Worm (Caenorhabditis elegans) whole organism, L4 larva: ENCODE measurements around the gene nsph-4.3.
"Not testable (repeated sequence)": the region's sequence is repeated elsewhere in the genome, so short reads cannot be mapped to it uniquely, and the experiment has no call there.

ENCODE experiments used
- T26A8.4 ChIP-seq: fragments of 200-800 bp; sonication (Bioruptor generic); IDR thresholded peaks from 2 replicates; pipeline ENCODE4 v1.3.6; 2022; ENCODE audit warnings: missing genetic modification characterization, missing compliant biosample characterization
- Y48G9A.11 ChIP-seq: fragments of 200-800 bp; sonication (Bioruptor generic); IDR thresholded peaks from 2 replicates; pipeline ENCODE4 v1.3.6; 2022; ENCODE audit warnings: missing genetic modification reagents, missing genetic modification characterization, missing compliant biosample characterization
- aha-1 ChIP-seq: fragments of 150-350 bp; peaks from one replicate; lab custom pipeline; 2014; ENCODE audit warnings: missing biosample characterization, missing genetic modification characterization
- ama-1 ChIP-seq: fragments of 150-350 bp; optimal IDR thresholded peaks from 2 replicates; lab custom pipeline; 2014; ENCODE audit warnings: inconsistent platforms, mixed read lengths
- cey-2 ChIP-seq: sonication (generic microtip); optimal IDR thresholded peaks from 3 replicates; lab custom pipeline; 2017; ENCODE audit warnings: missing genetic modification characterization, mild to moderate bottlenecking, missing compliant biosample characterization, antibody characterized with exemption, borderline replicate concordance; ENCODE audit not compliant: insufficient read depth
- daf-12 ChIP-seq: fragments of 150-350 bp; optimal IDR thresholded peaks from 2 replicates; lab custom pipeline; 2014; ENCODE audit warnings: missing biosample characterization, missing genetic modification reagents, missing genetic modification characterization
- daf-19 ChIP-seq: fragments of 200-800 bp; sonication (Bioruptor generic); conservative IDR thresholded peaks from 2 replicates; pipeline ENCODE4 v1.3.6; 2022; ENCODE audit warnings: missing genetic modification characterization, missing compliant biosample characterization
- daf-8 ChIP-seq: fragments of 200-800 bp; sonication (Bioruptor generic); IDR thresholded peaks from 2 replicates; pipeline ENCODE4 v1.3.6; 2022; ENCODE audit warnings: missing genetic modification characterization, missing compliant biosample characterization
- dmd-8 ChIP-seq: fragments of 200-800 bp; sonication (Bioruptor generic); IDR thresholded peaks from 2 replicates; pipeline ENCODE4 v1.3.6; 2022; ENCODE audit warnings: missing genetic modification characterization, missing compliant biosample characterization
- dpl-1 ChIP-seq: fragments of 150-350 bp; optimal IDR thresholded peaks from 2 replicates; lab custom pipeline; 2014; ENCODE audit warnings: missing biosample characterization, missing genetic modification reagents, missing genetic modification characterization
- hlh-11 ChIP-seq: fragments of 200-800 bp; sonication (Bioruptor generic); optimal IDR thresholded peaks from 2 replicates; lab custom pipeline; 2018; ENCODE audit warnings: mild to moderate bottlenecking, missing genetic modification characterization, missing compliant biosample characterization
- hlh-30 ChIP-seq: sonication (generic microtip); optimal IDR thresholded peaks from 2 replicates; lab custom pipeline; 2017; ENCODE audit warnings: antibody characterized with exemption, mild to moderate bottlenecking, missing genetic modification characterization, missing compliant biosample characterization; ENCODE audit not compliant: insufficient read depth
- lim-7 ChIP-seq: fragments of 200-800 bp; sonication (Bioruptor generic); IDR thresholded peaks from 2 replicates; pipeline ENCODE4 v1.3.6; 2022; ENCODE audit warnings: missing genetic modification characterization, missing compliant biosample characterization
- lin-38 ChIP-seq: fragments of 200-800 bp; sonication (Bioruptor generic); IDR thresholded peaks from 2 replicates; pipeline ENCODE4 v1.3.6; 2022; ENCODE audit warnings: missing genetic modification reagents, missing genetic modification characterization, missing compliant biosample characterization
- lsy-2 ChIP-seq, 2 experiments: fragments of 150-350 bp in 1 of 2; sonication (generic microtip) in 1 of 2; optimal IDR thresholded peaks; 2 replicates each; lab custom pipeline; 2014 to 2017; ENCODE audit warnings: missing biosample characterization in 2 of 2, missing genetic modification characterization in 2 of 2
- madf-5 ChIP-seq, 2 experiments: fragments of 200-800 bp; sonication (Bioruptor generic); IDR thresholded peaks; 2 replicates each; pipeline ENCODE4 v1.3.6; 2022; ENCODE audit warnings: missing compliant biosample characterization in 2 of 2, missing genetic modification characterization in 2 of 2
- madf-9 ChIP-seq: fragments of 200-800 bp; sonication (Bioruptor generic); conservative IDR thresholded peaks from 2 replicates; pipeline ENCODE4 v1.3.6; 2022; ENCODE audit warnings: missing genetic modification reagents, missing genetic modification characterization, missing compliant biosample characterization
- mes-2 ChIP-seq: sonication (generic microtip); optimal IDR thresholded peaks from 2 replicates; lab custom pipeline; 2016; ENCODE audit warnings: missing genotype, mild to moderate bottlenecking, missing genetic modification characterization, missing compliant biosample characterization; ENCODE audit not compliant: poor library complexity, severe bottlenecking
- nhr-102 ChIP-seq: sonication (generic microtip); optimal IDR thresholded peaks from 2 replicates; lab custom pipeline; 2016; ENCODE audit warnings: mild to moderate bottlenecking, missing genetic modification characterization, moderate library complexity, missing compliant biosample characterization
- nhr-11 ChIP-seq: fragments of 150-350 bp; optimal IDR thresholded peaks from 2 replicates; lab custom pipeline; 2014; ENCODE audit warnings: missing biosample characterization, missing genetic modification characterization
- nhr-25 ChIP-seq: sonication (generic microtip); optimal IDR thresholded peaks from 2 replicates; lab custom pipeline; 2017; ENCODE audit warnings: missing genetic modification characterization, mild to moderate bottlenecking, missing compliant biosample characterization, antibody characterized with exemption, moderate library complexity, borderline replicate concordance; ENCODE audit not compliant: insufficient read depth
- nhr-28 ChIP-seq: fragments of 150-350 bp; optimal IDR thresholded peaks from 2 replicates; lab custom pipeline; 2014; ENCODE audit warnings: missing biosample characterization, missing genetic modification characterization
- nhr-41 ChIP-seq: fragments of 200-800 bp; sonication (Bioruptor generic); IDR thresholded peaks from 2 replicates; pipeline ENCODE4 v1.3.6; 2022; ENCODE audit warnings: missing genetic modification reagents, missing genetic modification characterization, missing compliant biosample characterization
- nhr-42 ChIP-seq: fragments of 200-800 bp; sonication (Bioruptor generic); IDR thresholded peaks from 2 replicates; pipeline ENCODE4 v1.3.6; 2022; ENCODE audit warnings: missing genetic modification characterization, missing compliant biosample characterization
- nhr-6 ChIP-seq: fragments of 150-350 bp; optimal IDR thresholded peaks from 2 replicates; lab custom pipeline; 2014; ENCODE audit warnings: missing biosample characterization, missing genetic modification characterization
- pha-4 ChIP-seq, 2 experiments: fragments of 150-350 bp in 1 of 2; fragments of 200-800 bp in 1 of 2; sonication (Bioruptor generic) in 1 of 2; IDR thresholded peaks in 1 of 2; optimal IDR thresholded peaks in 1 of 2; 2 replicates each; pipeline versions ENCODE4 v1.3.6 to Lab custom; 2014 to 2022; ENCODE audit warnings: missing genetic modification characterization in 2 of 2, missing genetic modification reagents in 2 of 2, missing biosample characterization in 1 of 2, missing compliant biosample characterization in 1 of 2
- php-3 ChIP-seq: fragments of 200-800 bp; sonication (Bioruptor generic); IDR thresholded peaks from 2 replicates; pipeline ENCODE4 v1.3.6; 2022; ENCODE audit warnings: missing genetic modification reagents, missing genetic modification characterization, missing compliant biosample characterization
- pqm-1 ChIP-seq: sonication (generic microtip); optimal IDR thresholded peaks from 2 replicates; lab custom pipeline; 2017; ENCODE audit warnings: missing biosample characterization, missing genetic modification characterization
- rbr-2 ChIP-seq: sonication (generic microtip); optimal IDR thresholded peaks from 2 replicates; lab custom pipeline; 2016; ENCODE audit warnings: missing genotype, missing genetic modification characterization, missing compliant biosample characterization
- unc-62 ChIP-seq, 3 experiments: fragments of 150-350 bp in 1 of 3; sonication (generic microtip); optimal IDR thresholded peaks in 2 of 3; peaks in 1 of 3; 1 replicate in 1 of 3; 2 replicates in 2 of 3; lab custom pipeline; 2014 to 2017; ENCODE audit warnings: missing biosample characterization in 3 of 3, missing genetic modification characterization in 3 of 3, missing genetic modification reagents in 3 of 3, missing genotype in 1 of 3
- zip-11 ChIP-seq: fragments of 200-800 bp; sonication (Bioruptor generic); IDR thresholded peaks from 2 replicates; pipeline ENCODE4 v1.3.6; 2022; ENCODE audit warnings: missing genetic modification characterization, missing compliant biosample characterization
- ztf-11 ChIP-seq: fragments of 150-350 bp; optimal IDR thresholded peaks from 2 replicates; lab custom pipeline; 2014; ENCODE audit warnings: missing biosample characterization, missing genetic modification characterization

The nsph-4.3 gene

ce11 chrIII:7619846-7620245, 10.8 kb upstream of the nsph-4.3 start:
- TF ChIP-seq daf-19 (GFP tag; lab: Robert Waterston, UW) (no peak), unc-62 (GFP tag; optimal IDR thresholded peaks at IDR 0.05 in 1 of 2; lab: Kevin White, UChicago) (peak in 1 of 2 experiments; percentile 92), unc-62 (tag; optimal IDR thresholded peaks at IDR 0.05; lab: Kevin White, UChicago) (no peak)

ce11 chrIII:7618294-7618693, 9.2 kb upstream of the nsph-4.3 start:
- TF ChIP-seq hlh-30 (tag; lab: Kevin White, UChicago): peak; percentile 56
- TF ChIP-seq aha-1: peak; percentile 87
- TF ChIP-seq nhr-6 (tag; lab: Kevin White, UChicago): no peak
- peak; percentile 15 for TF ChIP-seq hlh-11
- TF ChIP-seq rbr-2: no peak
- peak; percentile 35 for TF ChIP-seq nhr-28 (tag; lab: Kevin White, UChicago)
- TF ChIP-seq pha-4 (GFP tag; IDR thresholded peaks at IDR 0.05; lab: Robert Waterston, UW): no peak
- TF ChIP-seq pha-4 (tag; optimal IDR thresholded peaks at IDR 0.05; lab: Kevin White, UChicago): no peak

- TF ChIP-seq nhr-11 (no peak), T26A8.4 (GFP tag; lab: Robert Waterston, UW) (no peak), daf-19 (GFP tag; lab: Robert Waterston, UW) (no peak), hlh-30 (tag; lab: Kevin White, UChicago) (peak; percentile 17), unc-62 (GFP tag; optimal IDR thresholded peaks at IDR 0.05 in 1 of 2; lab: Kevin White, UChicago) (peak in 1 of 2 experiments; percentile 6), unc-62 (tag; optimal IDR thresholded peaks at IDR 0.05; lab: Kevin White, UChicago) (no peak), lim-7 (no peak)
- TF ChIP-seq, all 104 proteins: peak for 2
Observed at ce11 chrIII:7616228-7616627, 7.2 kb upstream of the nsph-4.3 start, which contains the start of gene T04A6.1. T04A6.1 (plus strand) TSS chrIII:7616528.

- TF ChIP-seq ama-1 (lab: Kevin White, UChicago): no peak
Observed at ce11 chrIII:7614530-7614929, 5.5 kb upstream of the nsph-4.3 start, which contains the start of gene T04A6.2. T04A6.2 (plus strand) TSS chrIII:7614830.

ce11 chrIII:7608223-7608622, 845 bp downstream of the nsph-4.3 start, which contains the start of gene T04A6.3:
T04A6.3 (minus strand) TSS chrIII:7608323.
- TF ChIP-seq daf-12 (tag; lab: Kevin White, UChicago): no peak
- TF ChIP-seq zip-11: no peak
- no peak for TF ChIP-seq nhr-42 (GFP tag; lab: Robert Waterston, UW)

DNA sequence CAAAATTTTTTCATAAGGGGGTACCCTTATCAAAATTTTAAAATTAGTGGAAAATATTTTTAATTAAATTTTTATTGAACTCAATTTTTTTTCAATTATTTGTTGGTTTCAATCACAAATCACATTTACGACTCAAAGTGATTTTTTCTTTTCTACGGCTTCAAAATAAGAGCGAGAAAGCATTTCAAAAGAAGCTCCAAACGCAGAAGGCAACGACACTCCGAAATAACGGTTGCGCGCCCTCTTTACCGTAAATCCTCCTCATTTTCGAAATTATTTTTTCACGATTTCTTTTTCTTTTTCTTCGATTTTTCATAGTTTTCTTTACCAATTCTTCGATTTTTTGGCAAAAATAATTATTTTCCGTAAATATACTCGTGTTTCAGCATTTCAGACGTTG, 8.0 kb downstream of the nsph-4.3 start:
- peak; percentile 98 for TF ChIP-seq Y48G9A.11

- TF ChIP-seq lsy-2 (tag; optimal IDR thresholded peaks at IDR 0.05; lab: Kevin White, UChicago); cey-2 (tag; lab: Kevin White, UChicago); ztf-11 (tag; lab: Kevin White, UChicago): not testable (repeated sequence)
Observed at ce11 chrIII:7594482-7594881, 14.6 kb downstream of the nsph-4.3 start, which contains the start of gene Y80D4G.2. Y80D4G.2 (minus strand) TSS chrIII:7594582.

DNA sequence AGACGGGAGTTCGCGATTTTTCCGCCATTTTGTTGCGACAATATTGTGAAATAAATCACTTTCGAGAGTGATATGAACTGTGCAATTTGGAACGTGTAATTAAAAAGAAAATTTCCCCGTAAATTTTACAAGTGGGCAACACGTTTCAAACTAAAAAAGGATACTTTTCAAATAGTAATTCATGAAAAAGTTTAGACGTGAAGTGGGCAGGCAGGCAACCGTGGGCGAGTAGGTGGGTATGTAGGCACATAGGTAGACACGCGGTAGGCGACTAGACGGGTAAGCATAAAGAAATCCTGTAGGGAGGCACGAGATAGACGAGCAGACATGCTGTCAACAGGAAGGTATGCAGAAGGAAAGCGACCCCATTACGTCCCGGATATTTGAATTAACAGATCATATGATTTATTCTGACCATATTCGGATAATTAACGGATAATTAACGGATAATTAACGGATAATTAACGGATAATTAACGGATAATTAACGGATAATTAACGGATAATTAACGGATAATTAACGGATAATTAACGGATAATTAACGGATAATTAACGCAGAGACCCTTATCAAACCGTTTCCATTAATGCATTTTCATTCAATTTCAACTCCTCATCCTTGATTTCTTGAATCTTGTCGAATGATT, 15.7 kb downstream of the nsph-4.3 start, which contains the start of gene R13A5.11:
TSS of gene R13A5.11 (minus strand) at position 51 of the 644 bp plus-strand sequence.
- TF ChIP-seq dpl-1 (GFP tag; lab: Kevin White, UChicago) (no peak), aha-1 (no peak), madf-9 (no peak), pqm-1 (tag; lab: Kevin White, UChicago) (no peak), dmd-8 (GFP tag; lab: Robert Waterston, UW) (no peak), php-3 (GFP tag; lab: Robert Waterston, UW) (no peak), daf-8 (GFP tag; lab: Robert Waterston, UW) (no peak), mes-2 (tag; lab: Kevin White, UChicago) (no peak), madf-5 (GFP tag; IDR thresholded peaks at IDR 0.05; lab: Robert Waterston, UW) (no peak), nhr-41 (no peak), lin-38 (GFP tag; lab: Robert Waterston, UW) (no peak), nhr-25 (tag; lab: Kevin White, UChicago) (no peak), nhr-102 (no peak)
